Fruit fly (Drosophila melanogaster) whole organism, wandering third instar larva: Measurements from ENCODE around the gene CG11878.

Experiments used
- Dfd ChIP-seq: fragments of >200 bp; optimal IDR thresholded peaks from 2 replicates; lab custom pipeline; 2017; ENCODE audit warnings: missing biosample characterization, missing genetic modification characterization
- Hr78 ChIP-seq: fragments of >200 bp; optimal IDR thresholded peaks from 2 replicates; lab custom pipeline; 2017; ENCODE audit warnings: missing biosample characterization, missing genetic modification characterization
- Myc ChIP-seq: fragments of >200 bp; optimal IDR thresholded peaks from 2 replicates; lab custom pipeline; 2017
- N ChIP-seq: fragments of >200 bp; optimal IDR thresholded peaks from 2 replicates; lab custom pipeline; 2018; ENCODE audit warnings: missing biosample characterization, missing external identifiers, missing genetic modification characterization
- Rel ChIP-seq, 2 experiments: fragments of 200-800 bp; sonication (Bioruptor generic) in 1 of 2; optimal IDR thresholded peaks; 2 replicates in 1 of 2; 3 replicates in 1 of 2; lab custom pipeline; 2016 to 2019; ENCODE audit warnings: mild to moderate bottlenecking in 2 of 2, missing biosample characterization in 2 of 2, missing genetic modification characterization in 2 of 2, moderate library complexity in 1 of 2
- dsf ChIP-seq: sonication (Bioruptor generic); optimal IDR thresholded peaks from 2 replicates; lab custom pipeline; 2016; ENCODE audit warnings: missing biosample characterization, missing genetic modification characterization, borderline replicate concordance
- jim ChIP-seq: fragments of 175-275, 200-325 bp; sonication (Bioruptor generic); optimal IDR thresholded peaks from 2 replicates; lab custom pipeline; 2016; ENCODE audit warnings: missing biosample characterization, mild to moderate bottlenecking, missing genetic modification characterization
- lola ChIP-seq: fragments of >200 bp; optimal IDR thresholded peaks from 2 replicates; lab custom pipeline; 2017; ENCODE audit warnings: missing biosample characterization, missing genetic modification characterization
- psq ChIP-seq: fragments of 200-800 bp; sonication (Bioruptor generic); optimal IDR thresholded peaks from 3 replicates; lab custom pipeline; 2017; ENCODE audit warnings: missing biosample characterization, mild to moderate bottlenecking, missing genetic modification characterization, moderate library complexity
- sage ChIP-seq: fragments of 200-800 bp; sonication (Bioruptor generic); optimal IDR thresholded peaks from 2 replicates; lab custom pipeline; 2016; ENCODE audit warnings: missing biosample characterization, mild to moderate bottlenecking, missing genetic modification characterization
- sv ChIP-seq: fragments of 200-800 bp; sonication (Bioruptor generic); optimal IDR thresholded peaks from 3 replicates; lab custom pipeline; 2016; ENCODE audit warnings: missing biosample characterization, missing genetic modification characterization
- usp ChIP-seq: fragments of >200 bp; optimal IDR thresholded peaks from 2 replicates; lab custom pipeline; 2017; ENCODE audit warnings: missing biosample characterization, missing genetic modification characterization
- woc ChIP-seq: sonication (Bioruptor generic); optimal IDR thresholded peaks from 2 replicates; lab custom pipeline; 2016; ENCODE audit warnings: missing biosample characterization, mild to moderate bottlenecking, missing genetic modification characterization

dm6 chr3R:25312583-25312982 lies 38.9 kb downstream of the CG11878 start:
- TF ChIP-seq woc (GFP tag; lab: Kevin White, UChicago) (no peak), N (GFP tag; lab: Kevin White, UChicago) (no peak), usp (GFP tag; lab: Kevin White, UChicago) (no peak), lola (GFP tag; lab: Kevin White, UChicago) (no peak), jim (GFP tag; lab: Kevin White, UChicago) (no peak), Myc (no peak), psq (no peak), sage (GFP tag; lab: Kevin White, UChicago) (no peak), dsf (GFP tag; lab: Kevin White, UChicago) (no peak), Rel (GFP tag; optimal IDR thresholded peaks at IDR 0.05; lab: Kevin White, UChicago) (no peak), Rel (tag; optimal IDR thresholded peaks at IDR 0.05; lab: Kevin White, UChicago) (no peak), Dfd (GFP tag; lab: Kevin White, UChicago) (no peak), sv (no peak), Hr78 (no peak)
